Fruit fly (Drosophila melanogaster): ENCODE results near the gene CG31643.

Gene CG31643

dm6 chr2L:6019352-6020131 lies 18.4 kb upstream of the CG31643 start, which contains the start of gene H2.0 (continued):
- TF ChIP-seq CG32532 (GFP tag; IDR thresholded peaks at IDR 0.05) (no peak), ci (GFP tag; IDR thresholded peaks at IDR 0.05) (peak; percentile 40; the same call in 1 of the 3 replicates), gro (GFP tag; optimal IDR thresholded peaks at IDR 0.05) (no peak), repo (GFP tag; optimal IDR thresholded peaks at IDR 0.05) (no peak), h (optimal IDR thresholded peaks at IDR 0.05) (no peak), Hr78 (GFP tag; optimal IDR thresholded peaks at IDR 0.05) (no peak), salm (tag; optimal IDR thresholded peaks at IDR 0.05) (no peak), CG11398 (GFP tag; optimal IDR thresholded peaks at IDR 0.05) (no peak), CG31441 (GFP tag; IDR thresholded peaks at IDR 0.05) (peak; percentile 44), z (GFP tag; IDR thresholded peaks at IDR 0.05) (peak; percentile 61; the same call in 1 of the 3 replicates), dati (GFP tag; IDR thresholded peaks at IDR 0.05) (no peak), tll (GFP tag; optimal IDR thresholded peaks at IDR 0.05) (no peak), trem (tag; optimal IDR thresholded peaks at IDR 0.05) (peak; percentile 23), Sry-δ (GFP tag; optimal IDR thresholded peaks at IDR 0.05) (no peak), CG1792 (GFP tag; optimal IDR thresholded peaks at IDR 0.05) (no peak), CG4282 (GFP tag; optimal IDR thresholded peaks at IDR 0.05) (no peak), CG16815 (GFP tag; optimal IDR thresholded peaks at IDR 0.05) (peak; percentile 44), CG14667 (GFP tag; IDR thresholded peaks at IDR 0.05) (no peak), E2f2 (GFP tag; IDR thresholded peaks at IDR 0.05) (no peak), CG17802 (tag; optimal IDR thresholded peaks at IDR 0.05) (no peak), Fer3 (tag; optimal IDR thresholded peaks at IDR 0.05) (no peak), CG31224 (GFP tag; IDR thresholded peaks at IDR 0.05) (0 out of 2 replicates have a peak, but pooled peaks have one; percentile 26), Myb (GFP tag; optimal IDR thresholded peaks at IDR 0.05) (no peak), YL-1 (GFP tag; optimal IDR thresholded peaks at IDR 0.05) (no peak), sna (GFP tag; IDR thresholded peaks at IDR 0.05; ENCODE audit: partially characterized antibody) (no peak), CG30403 (GFP tag; optimal IDR thresholded peaks at IDR 0.05) (peak; percentile 42), hbn (GFP tag; IDR thresholded peaks at IDR 0.05; ENCODE audit: partially characterized antibody) (no peak), p53 (GFP tag; optimal IDR thresholded peaks at IDR 0.05) (no peak), stc (GFP tag; IDR thresholded peaks at IDR 0.05) (no peak), fd3F (GFP tag; optimal IDR thresholded peaks at IDR 0.05) (no peak), Sry-β (GFP tag; optimal IDR thresholded peaks at IDR 0.05) (no peak), CG18764 (GFP tag; optimal IDR thresholded peaks at IDR 0.05) (no peak), insv (GFP tag; optimal IDR thresholded peaks at IDR 0.05) (no peak), Dbx (GFP tag; IDR thresholded peaks at IDR 0.05) (no peak), esg (GFP tag; conservative IDR thresholded peaks at IDR 0.05) (peak; percentile 37; the same call in 1 of the 2 replicates), Nf-YC (tag; optimal IDR thresholded peaks at IDR 0.05) (peak; percentile 97), Spps (tag; optimal IDR thresholded peaks at IDR 0.05) (peak; percentile 13), en (GFP tag; optimal IDR thresholded peaks at IDR 0.05) (no peak), CG2712 (tag; optimal IDR thresholded peaks at IDR 0.05) (peak; percentile 66), CG14014 (GFP tag; IDR thresholded peaks at IDR 0.05) (no peak), CG6813 (GFP tag; optimal IDR thresholded peaks at IDR 0.05) (peak; percentile 42), CG13123 (GFP tag; optimal IDR thresholded peaks at IDR 0.05) (no peak), Ravus (GFP tag; IDR thresholded peaks at IDR 0.05) (no peak), Deaf1 (tag; optimal IDR thresholded peaks at IDR 0.05) (peak; percentile 79), CG3995 (GFP tag; optimal IDR thresholded peaks at IDR 0.05) (no peak), NFAT (GFP tag; IDR thresholded peaks at IDR 0.05) (no peak), Oli (tag; optimal IDR thresholded peaks at IDR 0.05) (peak; percentile 46), ssp (GFP tag; IDR thresholded peaks at IDR 0.05) (no peak), zfh2 (GFP tag; optimal IDR thresholded peaks at IDR 0.05) (no peak), CG11696 (GFP tag; IDR thresholded peaks at IDR 0.05) (no peak), ase (GFP tag; IDR thresholded peaks at IDR 0.05) (no peak)

Data from whole organism, embryonic.